Worm (Caenorhabditis elegans): ENCODE measurements around the gene chst-1.

DNA sequence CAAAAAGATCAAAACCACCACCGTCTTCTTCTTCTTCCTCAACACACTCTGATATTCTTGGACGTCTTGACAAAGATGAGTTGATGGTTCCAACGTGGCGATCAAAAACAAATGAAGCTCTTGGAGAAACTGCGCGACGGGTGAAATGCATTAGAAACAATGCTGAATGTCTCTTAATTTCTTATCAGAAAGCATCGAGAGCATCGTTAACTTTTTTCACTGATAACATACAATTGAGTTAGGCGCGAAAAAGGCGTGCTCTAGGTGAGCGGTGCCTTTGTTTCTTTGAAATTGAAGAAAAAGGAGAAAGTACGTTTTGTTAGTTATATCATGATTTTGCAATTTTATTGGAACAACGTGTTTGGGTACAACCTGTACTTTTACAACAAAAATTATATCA, 33.5 kb downstream of the chst-1 start, which contains the start of gene gpcp-2:
- TF ChIP-seq Y56A3A.18 (GFP tag; IDR thresholded peaks at IDR 0.05) (no peak), F39B2.1 (GFP tag; IDR thresholded peaks at IDR 0.05) (no peak), efl-1 (GFP tag; optimal IDR thresholded peaks at IDR 0.05) (no peak), K11D2.4 (GFP tag; IDR thresholded peaks at IDR 0.05) (no peak), K12H6.12 (tag; optimal IDR thresholded peaks at IDR 0.05) (no peak), unc-62 (GFP tag; optimal IDR thresholded peaks at IDR 0.05) (no peak), ama-1 (optimal IDR thresholded peaks at IDR 0.05) (no peak), ama-1 (GFP tag; optimal IDR thresholded peaks at IDR 0.05) (no peak)

All from whole organism, young adult.